Worm (Caenorhabditis elegans) whole organism, young adult: ENCODE data around the gene C25H3.11.
A peak's percentile ranks its signal among the peaks of the same experiment; 100 is the strongest.

ENCODE experiments used
- B0035.1 ChIP-seq: sonication (generic microtip); optimal IDR thresholded peaks from 2 replicates; lab custom pipeline; 2016; ENCODE audit warnings: missing genetic modification characterization, mild to moderate bottlenecking, missing compliant biosample characterization, missing genotype, missing genetic modification reagents
- B0336.3 ChIP-seq: fragments of 200-800 bp; sonication (Bioruptor generic); IDR thresholded peaks from 2 replicates; pipeline ENCODE4 v1.3.6; 2022; ENCODE audit warnings: missing genetic modification characterization, missing compliant biosample characterization
- C17E4.6 ChIP-seq: fragments of 200-800 bp; sonication (Bioruptor generic); IDR thresholded peaks from 2 replicates; pipeline ENCODE4 v1.3.6; 2022; ENCODE audit warnings: missing genetic modification reagents, missing genetic modification characterization, missing compliant biosample characterization
- D2030.7 ChIP-seq: fragments of 200-800 bp; sonication (Bioruptor generic); IDR thresholded peaks from 2 replicates; pipeline ENCODE4 v1.3.6; 2022; ENCODE audit warnings: missing genetic modification reagents, missing genetic modification characterization, missing compliant biosample characterization
- F49E8.2 ChIP-seq: sonication (generic microtip); optimal IDR thresholded peaks from 3 replicates; lab custom pipeline; 2017; ENCODE audit warnings: missing genetic modification characterization, mild to moderate bottlenecking, missing compliant biosample characterization, antibody characterized with exemption, moderate library complexity; ENCODE audit not compliant: insufficient read depth
- F57C9.4 ChIP-seq: sonication (generic microtip); optimal IDR thresholded peaks from 2 replicates; lab custom pipeline; 2017; ENCODE audit warnings: mild to moderate bottlenecking, missing genetic modification characterization, missing compliant biosample characterization
- K12H6.12 ChIP-seq: fragments of 200-800 bp; sonication (Bioruptor generic); optimal IDR thresholded peaks from 2 replicates; lab custom pipeline; 2018; ENCODE audit warnings: mild to moderate bottlenecking, missing genetic modification characterization, missing compliant biosample characterization
- Y53G8AR.9 ChIP-seq: fragments of 200-800 bp; sonication (Bioruptor generic); conservative IDR thresholded peaks from 2 replicates; pipeline ENCODE4 v1.3.6; 2022; ENCODE audit warnings: missing genetic modification reagents, missing genetic modification characterization, missing compliant biosample characterization
- Y56A3A.18 ChIP-seq: fragments of 200-800 bp; sonication (Bioruptor generic); IDR thresholded peaks from 2 replicates; pipeline ENCODE4 v1.3.6; 2022; ENCODE audit warnings: missing genetic modification reagents, missing genetic modification characterization, missing compliant biosample characterization
- aptf-2 ChIP-seq: fragments of 200-800 bp; sonication (Bioruptor generic); conservative IDR thresholded peaks from 2 replicates; pipeline ENCODE4 v1.3.6; 2022; ENCODE audit warnings: missing genetic modification reagents, missing genetic modification characterization, missing compliant biosample characterization
- aptf-3 ChIP-seq: fragments of 200-800 bp; sonication (Bioruptor generic); IDR thresholded peaks from 2 replicates; pipeline ENCODE4 v1.3.6; 2022; ENCODE audit warnings: missing genetic modification characterization, missing compliant biosample characterization
- athp-1 ChIP-seq: sonication (generic microtip); optimal IDR thresholded peaks from 2 replicates; lab custom pipeline; 2017; ENCODE audit warnings: mild to moderate bottlenecking, missing genetic modification characterization, missing compliant biosample characterization
- attf-5 ChIP-seq: fragments of 200-800 bp; sonication (Bioruptor generic); optimal IDR thresholded peaks from 2 replicates; lab custom pipeline; 2018; ENCODE audit warnings: mild to moderate bottlenecking, missing genetic modification characterization, missing compliant biosample characterization
- cebp-1 ChIP-seq, 2 experiments: fragments of 200-800 bp in 1 of 2; sonication (Bioruptor generic) in 1 of 2; sonication (generic microtip) in 1 of 2; IDR thresholded peaks in 1 of 2; optimal IDR thresholded peaks in 1 of 2; 2 replicates each; pipeline versions ENCODE4 v1.3.6 to Lab custom; 2017 to 2022; ENCODE audit warnings: missing compliant biosample characterization in 2 of 2, missing genetic modification characterization in 2 of 2, mild to moderate bottlenecking in 1 of 2, missing genetic modification reagents in 1 of 2, moderate library complexity in 1 of 2
- ceh-100 ChIP-seq: fragments of 200-800 bp; sonication (Bioruptor generic); IDR thresholded peaks from 2 replicates; pipeline ENCODE4 v1.3.6; 2022; ENCODE audit warnings: missing genetic modification reagents, missing genetic modification characterization, missing compliant biosample characterization
- ceh-58 ChIP-seq: fragments of 200-800 bp; sonication (Bioruptor generic); IDR thresholded peaks from 2 replicates; pipeline ENCODE4 v1.3.6; 2022; ENCODE audit warnings: missing genetic modification characterization, missing compliant biosample characterization
- ceh-79 ChIP-seq: sonication (generic microtip); optimal IDR thresholded peaks from 2 replicates; lab custom pipeline; 2017; ENCODE audit warnings: mild to moderate bottlenecking, missing genetic modification characterization, missing compliant biosample characterization
- chd-7 ChIP-seq: sonication (generic microtip); optimal IDR thresholded peaks from 2 replicates; lab custom pipeline; 2016; ENCODE audit warnings: mild to moderate bottlenecking, missing genetic modification characterization, moderate library complexity, missing compliant biosample characterization
- dox-1 ChIP-seq: fragments of 200-800 bp; sonication (Bioruptor generic); IDR thresholded peaks from 2 replicates; pipeline ENCODE4 v1.3.6; 2022; ENCODE audit warnings: missing genetic modification reagents, missing genetic modification characterization, missing compliant biosample characterization
- hmg-1.2 ChIP-seq: fragments of 200-800 bp; sonication (Bioruptor generic); IDR thresholded peaks from 2 replicates; pipeline ENCODE4 v1.3.6; 2022; ENCODE audit warnings: missing genetic modification reagents, missing genetic modification characterization, missing compliant biosample characterization
- lag-1 ChIP-seq: fragments of 200-800 bp; sonication (Bioruptor generic); IDR thresholded peaks from 2 replicates; pipeline ENCODE4 v1.3.6; 2022; ENCODE audit warnings: missing genetic modification reagents, missing genetic modification characterization, missing compliant biosample characterization
- let-607 ChIP-seq, 2 experiments: fragments of 200-800 bp in 1 of 2; sonication (Bioruptor generic) in 1 of 2; sonication (generic microtip) in 1 of 2; optimal IDR thresholded peaks; 2 replicates each; lab custom pipeline; 2016 to 2018; ENCODE audit warnings: mild to moderate bottlenecking in 2 of 2, missing compliant biosample characterization in 2 of 2, missing genetic modification characterization in 2 of 2, moderate library complexity in 2 of 2, missing genotype in 1 of 2
- lin-35 ChIP-seq, 3 experiments: fragments of 150-350 bp in 2 of 3; sonication (generic microtip) in 1 of 3; optimal IDR thresholded peaks; 2 replicates each; lab custom pipeline; 2014 to 2018; ENCODE audit warnings: missing biosample characterization in 3 of 3, missing genetic modification characterization in 3 of 3, missing genetic modification reagents in 3 of 3
- lin-40 ChIP-seq: sonication (generic microtip); optimal IDR thresholded peaks from 2 replicates; lab custom pipeline; 2016; ENCODE audit warnings: missing genetic modification characterization, mild to moderate bottlenecking, missing compliant biosample characterization, missing genotype, missing genetic modification reagents
- lin-54 ChIP-seq: fragments of 200-800 bp; sonication (Bioruptor generic); optimal IDR thresholded peaks from 2 replicates; lab custom pipeline; 2018; ENCODE audit warnings: mild to moderate bottlenecking, missing genetic modification characterization, missing compliant biosample characterization
- lsl-1 ChIP-seq: fragments of 200-800 bp; sonication (Bioruptor generic); optimal IDR thresholded peaks from 2 replicates; lab custom pipeline; 2018; ENCODE audit warnings: mild to moderate bottlenecking, missing genetic modification characterization, moderate library complexity, missing compliant biosample characterization
- madf-10 ChIP-seq: sonication (generic microtip); optimal IDR thresholded peaks from 2 replicates; lab custom pipeline; 2016; ENCODE audit warnings: mild to moderate bottlenecking, missing genetic modification characterization, missing compliant biosample characterization
- madf-6 ChIP-seq: fragments of 200-800 bp; sonication (Bioruptor generic); IDR thresholded peaks from 2 replicates; pipeline ENCODE4 v1.3.6; 2022; ENCODE audit warnings: missing genetic modification reagents, missing genetic modification characterization, missing compliant biosample characterization
- mes-4 ChIP-seq: sonication (generic microtip); optimal IDR thresholded peaks from 2 replicates; lab custom pipeline; 2016; ENCODE audit warnings: missing genotype, missing genetic modification characterization, missing compliant biosample characterization
- mxl-1 ChIP-seq: sonication (generic microtip); optimal IDR thresholded peaks from 2 replicates; lab custom pipeline; 2016; ENCODE audit warnings: missing genetic modification characterization, missing compliant biosample characterization
- nfya-2 ChIP-seq: fragments of 200-800 bp; sonication (Bioruptor generic); IDR thresholded peaks from 2 replicates; pipeline ENCODE4 v1.3.6; 2022; ENCODE audit warnings: missing genetic modification reagents, missing genetic modification characterization, missing compliant biosample characterization
- nfyb-1 ChIP-seq: fragments of 200-800 bp; sonication (Bioruptor generic); IDR thresholded peaks from 2 replicates; pipeline ENCODE4 v1.3.6; 2022; ENCODE audit warnings: missing genetic modification reagents, missing genetic modification characterization, missing compliant biosample characterization
- nhr-80 ChIP-seq: sonication (generic microtip); optimal IDR thresholded peaks from 2 replicates; lab custom pipeline; 2016; ENCODE audit warnings: missing genetic modification characterization, missing compliant biosample characterization
- pbrm-1 ChIP-seq: fragments of 200-800 bp; sonication (Bioruptor generic); IDR thresholded peaks from 2 replicates; pipeline ENCODE4 v1.3.6; 2022; ENCODE audit warnings: missing genetic modification reagents, missing genetic modification characterization, missing compliant biosample characterization
- rec-8 ChIP-seq, 2 experiments: sonication (generic microtip); optimal IDR thresholded peaks; 2 replicates each; lab custom pipeline; 2016; ENCODE audit warnings: mild to moderate bottlenecking in 2 of 2, missing genetic modification characterization in 2 of 2, missing genetic modification reagents in 2 of 2, missing genotype in 2 of 2, missing biosample characterization in 1 of 2, missing compliant biosample characterization in 1 of 2, moderate library complexity in 1 of 2
- repo-1 ChIP-seq: sonication (generic microtip); optimal IDR thresholded peaks from 2 replicates; lab custom pipeline; 2017; ENCODE audit warnings: mild to moderate bottlenecking, missing genetic modification characterization, missing compliant biosample characterization
- sea-2 ChIP-seq: fragments of 200-800 bp; sonication (Bioruptor generic); IDR thresholded peaks from 2 replicates; pipeline ENCODE4 v1.3.6; 2022; ENCODE audit warnings: missing genetic modification characterization, missing compliant biosample characterization
- snpc-1.1 ChIP-seq: sonication (generic microtip); optimal IDR thresholded peaks from 2 replicates; lab custom pipeline; 2017; ENCODE audit warnings: missing genetic modification characterization, mild to moderate bottlenecking, missing compliant biosample characterization, antibody characterized with exemption, moderate library complexity, missing genotype, missing genetic modification reagents; ENCODE audit not compliant: insufficient read depth
- snpc-4 ChIP-seq, 5 experiments: fragments of 150-350 bp in 1 of 5; sonication (generic microtip) in 4 of 5; optimal IDR thresholded peaks; 2 replicates each; lab custom pipeline; 2014 to 2018; ENCODE audit warnings: missing genetic modification characterization in 5 of 5, missing biosample characterization in 3 of 5, antibody characterized with exemption in 2 of 5, mild to moderate bottlenecking in 2 of 5, missing compliant biosample characterization in 2 of 5, missing genotype in 2 of 5, moderate library complexity in 2 of 5, missing genetic modification reagents in 1 of 5
- tbp1 ChIP-seq: fragments of 200-800 bp; sonication (Bioruptor generic); optimal IDR thresholded peaks from 2 replicates; lab custom pipeline; 2018; ENCODE audit warnings: mild to moderate bottlenecking, missing genetic modification characterization, missing compliant biosample characterization
- tlf-1 ChIP-seq: fragments of 200-800 bp; sonication (Bioruptor generic); optimal IDR thresholded peaks from 2 replicates; lab custom pipeline; 2018; ENCODE audit warnings: mild to moderate bottlenecking, missing genetic modification characterization, missing compliant biosample characterization
- ztf-18 ChIP-seq: sonication (generic microtip); optimal IDR thresholded peaks from 2 replicates; lab custom pipeline; 2016; ENCODE audit warnings: missing genotype, mild to moderate bottlenecking, missing genetic modification characterization, missing compliant biosample characterization
- ztf-3 ChIP-seq: fragments of 200-800 bp; sonication (Bioruptor generic); optimal IDR thresholded peaks from 2 replicates; lab custom pipeline; 2018; ENCODE audit warnings: mild to moderate bottlenecking, missing genetic modification characterization, missing compliant biosample characterization
- ztf-6 ChIP-seq: fragments of 200-800 bp; sonication (Bioruptor generic); IDR thresholded peaks from 2 replicates; pipeline ENCODE4 v1.3.6; 2022; ENCODE audit warnings: missing genetic modification reagents, missing genetic modification characterization, missing compliant biosample characterization

Gene C25H3.11

ce11 chrII:5688959-5689358 is at the start of gene C25H3.11:
C25H3.11 (minus strand) TSS chrII:5689040.
- TF ChIP-seq mes-4 (tag; lab: Kevin White, UChicago) (no peak), D2030.7 (0 out of 2 replicates have a peak, but pooled peaks have one; percentile 21), madf-6 (peak; percentile 12; the same call in 1 of the 2 replicates), F49E8.2 (tag; lab: Kevin White, UChicago) (no peak), pbrm-1 (GFP tag; lab: Robert Waterston, UW) (peak; percentile 7; the same call in 1 of the 2 replicates), Y53G8AR.9 (GFP tag; lab: Robert Waterston, UW) (peak; percentile 29; the same call in 1 of the 2 replicates), sea-2 (GFP tag; lab: Robert Waterston, UW) (no peak), hmg-1.2 (0 out of 2 replicates have a peak, but pooled peaks have one; percentile 19), ztf-18 (tag; lab: Kevin White, UChicago) (peak; percentile 15), rec-8 (tag; optimal IDR thresholded peaks at IDR 0.05; lab: Kevin White, UChicago) (no peak), lin-54 (GFP tag; lab: Kevin White, UChicago) (no peak), attf-5 (peak; percentile 79), cebp-1 (GFP tag; IDR thresholded peaks at IDR 0.05; lab: Robert Waterston, UW) (no peak; the same call in 1 of the 2 replicates), cebp-1 (tag; optimal IDR thresholded peaks at IDR 0.05; lab: Kevin White, UChicago) (peak; percentile 63), snpc-4 (GFP tag; optimal IDR thresholded peaks at IDR 0.05; lab: Kevin White, UChicago) (no peak), snpc-4 (tag; optimal IDR thresholded peaks at IDR 0.05; lab: Kevin White, UChicago) (peak in 3 of 4 experiments; percentile 10 to 46 (median 33)), lin-35 (GFP tag; optimal IDR thresholded peaks at IDR 0.05; lab: Kevin White, UChicago) (peak in 1 of 3 experiments; percentile 2), repo-1 (peak; percentile 31), nhr-80 (peak; percentile 61), nfya-2 (no peak), ceh-58 (GFP tag; lab: Robert Waterston, UW) (no peak), K12H6.12 (tag; lab: Kevin White, UChicago) (peak; percentile 20), chd-7 (no peak), lin-40 (tag; lab: Kevin White, UChicago) (peak; percentile 6), B0336.3 (peak; percentile 31), Y56A3A.18 (GFP tag; lab: Robert Waterston, UW) (0 out of 2 replicates have a peak, but pooled peaks have one; percentile 53), ztf-3 (no peak), C17E4.6 (GFP tag; lab: Robert Waterston, UW) (no peak), tbp1 (GFP tag; lab: Kevin White, UChicago) (peak; percentile 41), let-607 (tag; optimal IDR thresholded peaks at IDR 0.05; lab: Kevin White, UChicago) (no peak), athp-1 (tag; lab: Kevin White, UChicago) (peak; percentile 17), aptf-2 (GFP tag; lab: Robert Waterston, UW) (0 out of 2 replicates have a peak, but pooled peaks have one; percentile 28), dox-1 (GFP tag; lab: Robert Waterston, UW) (peak; percentile 71), tlf-1 (GFP tag; lab: Kevin White, UChicago) (peak; percentile 21), ceh-79 (no peak), B0035.1 (tag; lab: Kevin White, UChicago) (no peak), lsl-1 (GFP tag; lab: Kevin White, UChicago) (no peak), ceh-100 (GFP tag; lab: Robert Waterston, UW) (no peak), ztf-6 (GFP tag; lab: Robert Waterston, UW) (no peak), lag-1 (no peak), aptf-3 (GFP tag; lab: Robert Waterston, UW) (no peak), snpc-1.1 (tag; lab: Kevin White, UChicago) (no peak), mxl-1 (tag; lab: Kevin White, UChicago) (no peak), nfyb-1 (GFP tag; lab: Robert Waterston, UW) (0 out of 2 replicates have a peak, but pooled peaks have one; percentile 37), F57C9.4 (tag; lab: Kevin White, UChicago) (no peak), madf-10 (tag; lab: Kevin White, UChicago) (peak; percentile 10)
